Worm (Caenorhabditis elegans) whole organism, L1 larva: ENCODE data around the gene unc-4.

Source experiments
- C16A3.4 ChIP-seq: fragments of 150-350 bp; optimal IDR thresholded peaks from 2 replicates; lab custom pipeline; 2014; ENCODE audit warnings: missing biosample characterization, missing genetic modification characterization
- Y116A8C.19 ChIP-seq: sonication (generic microtip); optimal IDR thresholded peaks from 2 replicates; lab custom pipeline; 2016; ENCODE audit warnings: missing compliant biosample characterization, missing genetic modification characterization, borderline replicate concordance
- alr-1 ChIP-seq: fragments of 200-800 bp; sonication (Bioruptor generic); optimal IDR thresholded peaks from 2 replicates; lab custom pipeline; 2018; ENCODE audit warnings: borderline replicate concordance, mild to moderate bottlenecking, missing genetic modification characterization, missing compliant biosample characterization
- aly-2 ChIP-seq: fragments of 150-350 bp; optimal IDR thresholded peaks from 2 replicates; lab custom pipeline; 2014; ENCODE audit warnings: missing biosample characterization, missing genetic modification characterization
- ama-1 ChIP-seq: fragments of 150-350 bp; optimal IDR thresholded peaks from 2 replicates; lab custom pipeline; 2014
- ceh-63 ChIP-seq: fragments of 200-800 bp; sonication (Bioruptor generic); optimal IDR thresholded peaks from 2 replicates; lab custom pipeline; 2018; ENCODE audit warnings: mild to moderate bottlenecking, missing genetic modification characterization, missing compliant biosample characterization
- ceh-82 ChIP-seq, 3 experiments: fragments of 150-350 bp in 1 of 3; sonication (generic microtip) in 2 of 3; optimal IDR thresholded peaks; 2 replicates each; lab custom pipeline; 2014 to 2017; ENCODE audit warnings: missing biosample characterization in 3 of 3, missing genetic modification characterization in 3 of 3
- ceh-88 ChIP-seq: fragments of 200-800 bp; sonication (Bioruptor generic); IDR thresholded peaks from 2 replicates; pipeline ENCODE4 v1.3.6; 2022; ENCODE audit warnings: missing genetic modification characterization, missing compliant biosample characterization
- ces-1 ChIP-seq: fragments of 150-350 bp; optimal IDR thresholded peaks from 2 replicates; lab custom pipeline; 2014; ENCODE audit warnings: missing biosample characterization, missing genetic modification reagents, missing genetic modification characterization
- dsc-1 ChIP-seq: sonication (generic microtip); optimal IDR thresholded peaks from 2 replicates; lab custom pipeline; 2016; ENCODE audit warnings: mild to moderate bottlenecking, missing genetic modification characterization, missing compliant biosample characterization
- egl-13 ChIP-seq: sonication (generic microtip); optimal IDR thresholded peaks from 2 replicates; lab custom pipeline; 2016; ENCODE audit warnings: missing genotype, missing genetic modification reagents, missing genetic modification characterization, missing compliant biosample characterization
- egl-27 ChIP-seq, 2 experiments: fragments of 150-350 bp in 1 of 2; sonication (generic microtip); optimal IDR thresholded peaks; 3 replicates each; lab custom pipeline; 2017 to 2018; ENCODE audit warnings: missing biosample characterization in 2 of 2, missing genetic modification characterization in 2 of 2, missing genetic modification reagents in 2 of 2
- elt-2 ChIP-seq: sonication (generic microtip); optimal IDR thresholded peaks from 2 replicates; lab custom pipeline; 2016; ENCODE audit warnings: missing genetic modification characterization, mild to moderate bottlenecking, inconsistent platforms, missing compliant biosample characterization, missing genetic modification reagents
- fkh-8 ChIP-seq: sonication (generic microtip); optimal IDR thresholded peaks from 2 replicates; lab custom pipeline; 2016; ENCODE audit warnings: mild to moderate bottlenecking, missing genetic modification characterization, missing compliant biosample characterization
- grh-1 ChIP-seq: fragments of 200-800 bp; sonication (Bioruptor generic); IDR thresholded peaks from 2 replicates; pipeline ENCODE4 v1.3.6; 2022; ENCODE audit warnings: missing genetic modification reagents, missing genetic modification characterization, missing compliant biosample characterization
- hlh-17 ChIP-seq: fragments of 200-800 bp; sonication (Bioruptor generic); optimal IDR thresholded peaks from 2 replicates; lab custom pipeline; 2018; ENCODE audit warnings: missing genetic modification characterization, mild to moderate bottlenecking, missing compliant biosample characterization, moderate library complexity, borderline replicate concordance
- hlh-4 ChIP-seq: sonication (generic microtip); optimal IDR thresholded peaks from 2 replicates; lab custom pipeline; 2016; ENCODE audit warnings: mild to moderate bottlenecking, missing genetic modification characterization, missing compliant biosample characterization
- hpl-2 ChIP-seq: fragments of 150-350 bp; optimal IDR thresholded peaks from 2 replicates; lab custom pipeline; 2014; ENCODE audit warnings: missing biosample characterization, missing genetic modification reagents, missing genetic modification characterization
- irx-1 ChIP-seq: sonication (generic microtip); optimal IDR thresholded peaks from 2 replicates; lab custom pipeline; 2016; ENCODE audit warnings: missing genetic modification characterization, missing compliant biosample characterization
- isw-1 ChIP-seq: fragments of 200-800 bp; sonication (Bioruptor generic); IDR thresholded peaks from 2 replicates; pipeline ENCODE4 v1.3.6; 2022; ENCODE audit warnings: missing genetic modification characterization, missing compliant biosample characterization
- jun-1 ChIP-seq: fragments of 150-350 bp; optimal IDR thresholded peaks from 2 replicates; lab custom pipeline; 2014; ENCODE audit warnings: missing biosample characterization, missing genetic modification reagents, missing genetic modification characterization
- lin-14 ChIP-seq: fragments of 200-800 bp; sonication (Bioruptor generic); optimal IDR thresholded peaks from 2 replicates; lab custom pipeline; 2018; ENCODE audit warnings: mild to moderate bottlenecking, missing genetic modification characterization, moderate library complexity, missing compliant biosample characterization
- lin-15B ChIP-seq: fragments of 150-350 bp; sonication (generic microtip); optimal IDR thresholded peaks from 3 replicates; lab custom pipeline; 2014; ENCODE audit warnings: missing biosample characterization, missing genetic modification characterization
- lin-35 ChIP-seq, 2 experiments: fragments of 150-350 bp; optimal IDR thresholded peaks; 2 replicates each; lab custom pipeline; 2014; ENCODE audit warnings: missing biosample characterization in 2 of 2, missing genetic modification characterization in 2 of 2, missing genetic modification reagents in 2 of 2
- lin-39 ChIP-seq: fragments of 150-350 bp; optimal IDR thresholded peaks from 2 replicates; lab custom pipeline; 2014; ENCODE audit warnings: missing biosample characterization, missing genetic modification reagents, missing genetic modification characterization
- lir-3 ChIP-seq: sonication (generic microtip); optimal IDR thresholded peaks from 2 replicates; lab custom pipeline; 2016; ENCODE audit warnings: mild to moderate bottlenecking, missing genetic modification characterization, moderate library complexity, missing compliant biosample characterization; ENCODE audit not compliant: poor library complexity
- lsy-2 ChIP-seq, 2 experiments: fragments of 150-350 bp; optimal IDR thresholded peaks; 2 replicates each; lab custom pipeline; 2014; ENCODE audit warnings: missing biosample characterization in 2 of 2, missing genetic modification characterization in 2 of 2
- mef-2 ChIP-seq: fragments of 150-350 bp; optimal IDR thresholded peaks from 2 replicates; lab custom pipeline; 2014; ENCODE audit warnings: missing biosample characterization, missing genetic modification characterization
- mep-1 ChIP-seq: fragments of 150-350 bp; optimal IDR thresholded peaks from 2 replicates; lab custom pipeline; 2014; ENCODE audit warnings: missing biosample characterization, missing genetic modification characterization
- nhr-20 ChIP-seq: sonication (generic microtip); optimal IDR thresholded peaks from 2 replicates; lab custom pipeline; 2016; ENCODE audit warnings: mild to moderate bottlenecking, missing genetic modification characterization, missing compliant biosample characterization
- nhr-237 ChIP-seq: fragments of 150-350 bp; optimal IDR thresholded peaks from 2 replicates; lab custom pipeline; 2014; ENCODE audit warnings: missing biosample characterization, missing genetic modification characterization
- nhr-28 ChIP-seq: fragments of 150-350 bp; optimal IDR thresholded peaks from 2 replicates; lab custom pipeline; 2014; ENCODE audit warnings: missing biosample characterization, missing genetic modification characterization
- nhr-77 ChIP-seq: fragments of 150-350 bp; optimal IDR thresholded peaks from 2 replicates; lab custom pipeline; 2014; ENCODE audit warnings: missing biosample characterization, missing genetic modification characterization
- nhr-84 ChIP-seq: sonication (generic microtip); optimal IDR thresholded peaks from 2 replicates; lab custom pipeline; 2017; ENCODE audit warnings: missing biosample characterization, missing genetic modification characterization
- nhr-90 ChIP-seq: sonication (generic microtip); optimal IDR thresholded peaks from 2 replicates; lab custom pipeline; 2016; ENCODE audit warnings: mild to moderate bottlenecking, missing genetic modification characterization, missing compliant biosample characterization; ENCODE audit not compliant: poor library complexity
- pax-3 ChIP-seq: fragments of 200-800 bp; sonication (Bioruptor generic); optimal IDR thresholded peaks from 2 replicates; lab custom pipeline; 2018; ENCODE audit warnings: mild to moderate bottlenecking, missing genetic modification characterization, moderate library complexity, missing compliant biosample characterization
- pqm-1 ChIP-seq: sonication (generic microtip); optimal IDR thresholded peaks from 3 replicates; lab custom pipeline; 2017; ENCODE audit warnings: missing biosample characterization, missing genetic modification characterization
- sptf-1 ChIP-seq: fragments of 150-350 bp; optimal IDR thresholded peaks from 2 replicates; lab custom pipeline; 2014; ENCODE audit warnings: missing biosample characterization, missing genetic modification characterization
- sup-37 ChIP-seq: fragments of 200-800 bp; sonication (Bioruptor generic); optimal IDR thresholded peaks from 2 replicates; lab custom pipeline; 2018; ENCODE audit warnings: mild to moderate bottlenecking, missing genetic modification characterization, missing compliant biosample characterization
- swsn-7 ChIP-seq: sonication (generic microtip); optimal IDR thresholded peaks from 2 replicates; lab custom pipeline; 2016; ENCODE audit warnings: missing genetic modification characterization, missing compliant biosample characterization
- tbx-2 ChIP-seq: sonication (generic microtip); optimal IDR thresholded peaks from 2 replicates; lab custom pipeline; 2016; ENCODE audit warnings: missing genetic modification characterization, missing compliant biosample characterization
- tlp-1 ChIP-seq: fragments of 150-350 bp; optimal IDR thresholded peaks from 2 replicates; lab custom pipeline; 2014; ENCODE audit warnings: missing biosample characterization, missing genetic modification characterization
- unc-130 ChIP-seq: fragments of 150-350 bp; optimal IDR thresholded peaks from 2 replicates; lab custom pipeline; 2017; ENCODE audit warnings: missing biosample characterization, missing genetic modification characterization, inconsistent platforms
- unc-30 ChIP-seq: sonication (generic microtip); optimal IDR thresholded peaks from 2 replicates; lab custom pipeline; 2017; ENCODE audit warnings: missing biosample characterization, missing genetic modification characterization
- unc-62 ChIP-seq: fragments of 150-350 bp; optimal IDR thresholded peaks from 2 replicates; lab custom pipeline; 2014; ENCODE audit warnings: missing biosample characterization, missing genetic modification reagents, missing genetic modification characterization
- unc-86 ChIP-seq: sonication (generic microtip); optimal IDR thresholded peaks from 2 replicates; lab custom pipeline; 2016; ENCODE audit warnings: missing genetic modification characterization, missing compliant biosample characterization
- vab-15 ChIP-seq: sonication (generic microtip); optimal IDR thresholded peaks from 2 replicates; lab custom pipeline; 2017; ENCODE audit warnings: missing genotype, mild to moderate bottlenecking, missing genetic modification characterization, missing compliant biosample characterization
- xbp-1 ChIP-seq: sonication (generic microtip); optimal IDR thresholded peaks from 2 replicates; lab custom pipeline; 2016; ENCODE audit warnings: missing genetic modification characterization, missing compliant biosample characterization
- zag-1 ChIP-seq: fragments of 150-350 bp; optimal IDR thresholded peaks from 2 replicates; lab custom pipeline; 2014; ENCODE audit warnings: missing biosample characterization, missing genetic modification characterization
- ztf-4 ChIP-seq: fragments of 150-350 bp; optimal IDR thresholded peaks from 2 replicates; lab custom pipeline; 2014; ENCODE audit warnings: missing biosample characterization, missing genetic modification characterization

unc-4 gene

DNA sequence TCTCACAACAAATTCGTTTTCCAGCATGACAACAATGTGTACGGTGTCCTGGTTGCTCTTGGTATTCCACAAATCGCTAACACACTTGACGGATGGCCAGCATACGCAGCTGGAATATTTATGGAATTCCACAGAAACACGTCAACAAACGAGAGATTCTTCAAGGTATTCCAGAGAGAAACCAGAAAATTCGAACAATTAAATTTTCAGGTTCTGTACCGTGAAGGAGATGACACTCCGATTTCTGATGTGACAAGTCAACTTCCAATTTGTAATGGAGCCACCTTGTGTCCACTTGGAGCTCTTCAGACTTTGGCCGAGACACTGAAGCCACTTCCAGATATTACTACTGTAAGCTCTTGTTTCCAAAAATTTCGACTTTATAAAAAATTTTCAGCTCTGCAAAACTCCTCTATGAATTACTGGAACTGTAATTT, 33.8 kb upstream of the unc-4 start (continued):
- TF ChIP-seq aly-2 (tag; lab: Kevin White, UChicago) (peak; percentile 59), hlh-4 (tag; lab: Kevin White, UChicago) (no peak), nhr-90 (tag; lab: Kevin White, UChicago) (peak; percentile 58), xbp-1 (tag; lab: Kevin White, UChicago) (no peak), egl-27 (tag; optimal IDR thresholded peaks at IDR 0.05; lab: Kevin White, UChicago) (no peak), tbx-2 (tag; lab: Kevin White, UChicago) (no peak), lsy-2 (tag; optimal IDR thresholded peaks at IDR 0.05; lab: Kevin White, UChicago) (no peak), elt-2 (tag; lab: Kevin White, UChicago) (no peak), nhr-237 (no peak), alr-1 (tag; lab: Kevin White, UChicago) (no peak), nhr-20 (tag; lab: Kevin White, UChicago) (peak; percentile 14), lin-35 (GFP tag; optimal IDR thresholded peaks at IDR 0.05; lab: Kevin White, UChicago) (peak in 1 of 2 experiments; percentile 1), fkh-8 (tag; lab: Kevin White, UChicago) (no peak), zag-1 (tag; lab: Kevin White, UChicago) (no peak), hlh-17 (GFP tag; lab: Kevin White, UChicago) (peak; percentile 24), lin-15B (tag; lab: Kevin White, UChicago) (no peak), vab-15 (tag; lab: Kevin White, UChicago) (no peak), mep-1 (tag; lab: Kevin White, UChicago) (no peak), nhr-28 (no peak), swsn-7 (tag; lab: Kevin White, UChicago) (no peak), hpl-2 (GFP tag; lab: Kevin White, UChicago) (no peak), ztf-4 (tag; lab: Kevin White, UChicago) (no peak), pqm-1 (no peak), C16A3.4 (no peak), pax-3 (tag; lab: Kevin White, UChicago) (no peak), sptf-1 (tag; lab: Kevin White, UChicago) (no peak), ceh-63 (no peak), mef-2 (tag; lab: Kevin White, UChicago) (no peak), lin-14 (no peak), nhr-77 (tag; lab: Kevin White, UChicago) (no peak), lin-39 (tag; lab: Kevin White, UChicago) (no peak), ces-1 (GFP tag; lab: Kevin White, UChicago) (no peak), ceh-82 (tag; optimal IDR thresholded peaks at IDR 0.05; lab: Kevin White, UChicago) (no peak), isw-1 (GFP tag; lab: Robert Waterston, UW) (no peak)

DNA sequence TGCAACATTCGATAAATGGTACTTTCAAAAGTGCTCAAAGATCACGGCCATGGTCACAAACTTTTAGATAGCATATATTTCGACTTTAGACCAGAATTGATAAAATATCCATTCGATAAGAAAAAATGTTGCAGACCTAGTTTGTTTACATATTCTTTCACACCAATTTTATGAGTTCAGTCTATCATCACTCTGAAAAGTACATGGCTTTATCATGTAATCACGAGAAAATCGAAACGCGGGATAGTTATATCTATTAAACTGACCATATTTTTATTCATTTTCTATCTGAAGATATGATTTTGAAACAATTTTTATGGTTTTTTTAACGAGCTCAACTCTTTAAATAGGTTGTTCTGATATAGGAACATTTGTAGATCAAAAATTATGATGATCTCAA, 31.3 kb upstream of the unc-4 start, which contains the start of gene pho-11:
Gene pho-11 (plus strand): TSS at position 374 of the 400 bp plus-strand sequence.
- no peak for TF ChIP-seq ztf-4 (tag; lab: Kevin White, UChicago)
- peak; percentile 64 for TF ChIP-seq elt-2 (tag; lab: Kevin White, UChicago)
- no peak for TF ChIP-seq swsn-7 (tag; lab: Kevin White, UChicago)
- TF ChIP-seq Y116A8C.19 (tag; lab: Kevin White, UChicago), result no peak
- TF ChIP-seq sptf-1 (tag; lab: Kevin White, UChicago), result no peak
- TF ChIP-seq lin-14, result no peak

DNA sequence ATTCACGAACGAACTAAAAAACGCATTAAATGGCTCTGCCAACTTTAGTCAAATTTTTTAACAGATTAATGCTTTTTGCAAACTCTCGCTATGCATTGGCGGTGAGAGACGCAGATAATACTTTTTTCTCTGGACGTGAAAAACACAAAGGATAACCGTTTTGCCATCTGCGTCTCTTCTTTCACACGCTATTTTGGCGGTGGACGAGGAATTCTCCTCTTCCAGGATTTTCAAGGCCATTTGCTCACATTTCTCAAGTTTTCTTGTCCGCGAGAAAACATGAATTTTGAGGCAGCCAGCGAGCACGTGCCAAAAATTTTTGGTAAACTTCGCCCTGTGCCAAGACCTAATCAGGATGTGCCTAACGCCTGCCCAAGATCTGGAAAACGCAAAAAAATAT, 30.8 kb upstream of the unc-4 start:
- TF ChIP-seq ceh-88 (GFP tag; lab: Robert Waterston, UW) (no peak; the same call in 1 of the 2 replicates), nhr-84 (tag; lab: Kevin White, UChicago) (no peak), unc-30 (tag; lab: Kevin White, UChicago) (no peak), unc-86 (tag; lab: Kevin White, UChicago) (peak; percentile 51), egl-13 (no peak), lin-14 (peak; percentile 82), hpl-2 (GFP tag; lab: Kevin White, UChicago) (no peak), irx-1 (tag; lab: Kevin White, UChicago) (peak; percentile 39), ama-1 (lab: Kevin White, UChicago) (no peak), unc-62 (GFP tag; lab: Kevin White, UChicago) (no peak), tlp-1 (tag; lab: Kevin White, UChicago) (no peak), grh-1 (GFP tag; lab: Robert Waterston, UW) (no peak), unc-130 (no peak), nhr-237 (no peak), dsc-1 (peak; percentile 35), swsn-7 (tag; lab: Kevin White, UChicago) (peak; percentile 44), lir-3 (tag; lab: Kevin White, UChicago) (peak; percentile 78), sup-37 (GFP tag; lab: Kevin White, UChicago) (no peak), jun-1 (tag; lab: Kevin White, UChicago) (peak; percentile 18), Y116A8C.19 (tag; lab: Kevin White, UChicago) (no peak)
